Worm (Caenorhabditis elegans): ENCODE data around the gene C14A4.9.

The C14A4.9 gene

DNA sequence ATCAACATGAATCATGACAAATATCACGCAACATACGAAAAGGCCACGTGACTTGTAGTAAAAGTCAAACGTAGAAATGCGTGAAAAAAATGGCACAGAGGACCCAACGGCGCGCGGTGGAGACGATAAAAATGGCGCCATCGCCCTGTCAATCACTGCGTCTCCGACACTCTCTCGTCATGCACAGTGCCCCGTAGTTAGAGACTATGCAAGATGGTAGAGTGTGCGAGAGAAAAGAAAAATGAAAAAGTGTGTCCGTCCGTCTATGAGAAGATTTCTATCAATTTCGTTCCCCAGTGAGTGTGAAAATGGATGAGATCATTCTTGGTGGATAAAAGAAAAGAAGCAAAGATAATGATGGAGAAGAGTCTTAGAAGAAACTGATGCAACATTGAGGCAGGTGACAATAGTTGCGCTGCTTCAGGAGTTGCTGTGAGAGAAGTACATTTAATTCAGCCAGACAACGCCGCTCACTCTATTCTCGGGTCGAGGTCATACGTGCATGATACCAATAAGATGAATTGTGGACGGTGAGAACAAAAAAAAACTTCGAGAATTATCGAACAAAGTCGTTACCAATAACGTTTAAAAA lies 43.6 kb upstream of the C14A4.9 start (continued):
- TF ChIP-seq fos-1 (tag; optimal IDR thresholded peaks at IDR 0.05) = no peak
- TF ChIP-seq ceh-90 (tag; optimal IDR thresholded peaks at IDR 0.05) = no peak
- no peak for TF ChIP-seq nhr-28 (tag; optimal IDR thresholded peaks at IDR 0.05)
- TF ChIP-seq ceh-88 (GFP tag; IDR thresholded peaks at IDR 0.05) = peak; percentile 27; the same call in 1 of the 2 replicates
- TF ChIP-seq Y116A8C.19 (tag; optimal IDR thresholded peaks at IDR 0.05; ENCODE audit: borderline replicate concordance) = no peak
- peak; percentile 40 to 56 for TF ChIP-seq efl-1 (optimal IDR thresholded peaks at IDR 0.05)
- peak in 1 of 2 experiments; percentile 93 for TF ChIP-seq efl-1 (GFP tag; optimal IDR thresholded peaks at IDR 0.05 in 1 of 2)
- no peak for TF ChIP-seq unc-86 (tag; optimal IDR thresholded peaks at IDR 0.05)
- TF ChIP-seq unc-62 (GFP tag; optimal IDR thresholded peaks at IDR 0.05) = no peak
- TF ChIP-seq tbx-2 (tag; optimal IDR thresholded peaks at IDR 0.05) = peak; percentile 59
- no peak for TF ChIP-seq sup-37 (GFP tag; optimal IDR thresholded peaks at IDR 0.05)
- TF ChIP-seq lin-35 (GFP tag; optimal IDR thresholded peaks at IDR 0.05) = peak; percentile 25 to 73
- no peak for TF ChIP-seq C04F5.9 (tag; optimal IDR thresholded peaks at IDR 0.05)
- peak; percentile 97 for TF ChIP-seq nhr-85 (tag)
- no peak for TF ChIP-seq sptf-1 (tag; optimal IDR thresholded peaks at IDR 0.05)
- peak; percentile 80 for TF ChIP-seq snu-23 (GFP tag; optimal IDR thresholded peaks at IDR 0.05)
- peak; percentile 80 for TF ChIP-seq nhr-20 (tag; optimal IDR thresholded peaks at IDR 0.05)
- peak; percentile 10 for TF ChIP-seq C16A3.4 (tag; optimal IDR thresholded peaks at IDR 0.05)
- peak; percentile 67 for TF ChIP-seq nhr-19 (GFP tag; conservative IDR thresholded peaks at IDR 0.05)
- TF ChIP-seq ets-5 (GFP tag; IDR thresholded peaks at IDR 0.05) = no peak
- TF ChIP-seq aly-2 (tag; optimal IDR thresholded peaks at IDR 0.05) = no peak
- TF ChIP-seq unc-130 (tag; optimal IDR thresholded peaks at IDR 0.05) = peak; percentile 65
- TF ChIP-seq vab-15 (tag; optimal IDR thresholded peaks at IDR 0.05) = no peak
- TF ChIP-seq jun-1 (tag; optimal IDR thresholded peaks at IDR 0.05) = peak; percentile 0
- no peak for TF ChIP-seq egl-13 (tag; optimal IDR thresholded peaks at IDR 0.05)
- no peak for TF ChIP-seq lin-15B (tag; optimal IDR thresholded peaks at IDR 0.05)
- TF ChIP-seq pag-3 (tag; optimal IDR thresholded peaks at IDR 0.05; ENCODE audit: borderline replicate concordance, insufficient read depth) = no peak
- peak; percentile 45 for TF ChIP-seq nhr-11 (tag; optimal IDR thresholded peaks at IDR 0.05)
- TF ChIP-seq snpc-4 (tag; optimal IDR thresholded peaks at IDR 0.05) = peak; percentile 25
- no peak for TF ChIP-seq nhr-84 (tag; optimal IDR thresholded peaks at IDR 0.05)
- no peak for TF ChIP-seq isw-1 (GFP tag; IDR thresholded peaks at IDR 0.05)
- TF ChIP-seq skn-1 (tag; optimal IDR thresholded peaks at IDR 0.05) = peak; percentile 57
- peak; percentile 69 for TF ChIP-seq rnt-1 (tag; optimal IDR thresholded peaks at IDR 0.05)
- TF ChIP-seq sox-4 (tag; optimal IDR thresholded peaks at IDR 0.05) = no peak
- 0 out of 2 replicates have a peak, but pooled peaks have one; percentile 37 for TF ChIP-seq grh-1 (GFP tag; IDR thresholded peaks at IDR 0.05)
- no peak for TF ChIP-seq nhr-237 (tag; optimal IDR thresholded peaks at IDR 0.05)
- peak; percentile 73 for TF ChIP-seq ztf-4 (tag; optimal IDR thresholded peaks at IDR 0.05)
- TF ChIP-seq xbp-1 (tag; optimal IDR thresholded peaks at IDR 0.05) = peak; percentile 55
- TF ChIP-seq blmp-1 (tag; optimal IDR thresholded peaks at IDR 0.05) = peak; percentile 85
- no peak for TF ChIP-seq tlp-1 (tag; optimal IDR thresholded peaks at IDR 0.05)
- no peak for TF ChIP-seq alr-1 (tag; optimal IDR thresholded peaks at IDR 0.05; ENCODE audit: borderline replicate concordance)
- TF ChIP-seq ces-1 (GFP tag; optimal IDR thresholded peaks at IDR 0.05) = no peak
- TF ChIP-seq ceh-63 (GFP tag; optimal IDR thresholded peaks at IDR 0.05) = no peak
- TF ChIP-seq zag-1 (tag; optimal IDR thresholded peaks at IDR 0.05) = no peak
- no peak for TF ChIP-seq fkh-10 (GFP tag; optimal IDR thresholded peaks at IDR 0.05)
- peak; percentile 64 for TF ChIP-seq ama-1 (optimal IDR thresholded peaks at IDR 0.05)
- TF ChIP-seq hpl-2 (GFP tag; optimal IDR thresholded peaks at IDR 0.05) = no peak
- peak; percentile 92 for TF ChIP-seq nhr-71 (tag; optimal IDR thresholded peaks at IDR 0.05)
- TF ChIP-seq dsc-1 (tag; optimal IDR thresholded peaks at IDR 0.05) = peak; percentile 37
- no peak for TF ChIP-seq unc-30 (tag; optimal IDR thresholded peaks at IDR 0.05)
- TF ChIP-seq mep-1 (tag; optimal IDR thresholded peaks at IDR 0.05) = peak; percentile 81
- no peak for TF ChIP-seq mab-9 (GFP tag; IDR thresholded peaks at IDR 0.05)
- peak; percentile 84 for TF ChIP-seq nhr-90 (tag; optimal IDR thresholded peaks at IDR 0.05; ENCODE audit: poor library complexity)
- TF ChIP-seq ceh-82 (tag; optimal IDR thresholded peaks at IDR 0.05) = peak in 1 of 3 experiments; percentile 17

Measured in whole organism, L1 larva.